Fruit fly (Drosophila melanogaster) whole organism, embryonic: ENCODE data around the gene DNAlig4.

Experiments
- CG10267 ChIP-seq: fragments of 200-800 bp; sonication (Bioruptor generic); optimal IDR thresholded peaks from 2 replicates; lab custom pipeline; 2018; ENCODE audit warnings: missing biosample characterization, mild to moderate bottlenecking, missing genetic modification characterization, moderate library complexity
- CG10979 ChIP-seq: fragments of 200-800 bp; sonication (Bioruptor generic); optimal IDR thresholded peaks from 2 replicates; lab custom pipeline; 2018; ENCODE audit warnings: missing biosample characterization, mild to moderate bottlenecking, missing genetic modification characterization, moderate library complexity
- CG11723 ChIP-seq: fragments of 200-800 bp; sonication (Bioruptor generic); optimal IDR thresholded peaks from 2 replicates; lab custom pipeline; 2017; ENCODE audit warnings: missing biosample characterization, mild to moderate bottlenecking, missing genetic modification characterization
- CG12299 ChIP-seq: fragments of 200-800 bp; sonication (Bioruptor generic); optimal IDR thresholded peaks from 2 replicates; lab custom pipeline; 2018; ENCODE audit warnings: missing biosample characterization, mild to moderate bottlenecking, missing genetic modification characterization
- CG15601 ChIP-seq: fragments of 200-800 bp; sonication (Bioruptor generic); optimal IDR thresholded peaks from 3 replicates; lab custom pipeline; 2019; ENCODE audit warnings: missing biosample characterization, mild to moderate bottlenecking, missing genetic modification characterization, moderate library complexity
- CG1647 ChIP-seq: fragments of 200-800 bp; sonication (Bioruptor generic); optimal IDR thresholded peaks from 3 replicates; lab custom pipeline; 2016; ENCODE audit warnings: missing biosample characterization, missing genetic modification characterization
- CG42726 ChIP-seq: fragments of 200-800 bp; sonication (Bioruptor generic); IDR thresholded peaks from 2 replicates; pipeline ENCODE4 v1.3.6; 2022; ENCODE audit warnings: missing biosample characterization, missing genetic modification characterization; ENCODE audit not compliant: partially characterized antibody
- Meics ChIP-seq: fragments of 200-800 bp; sonication (Bioruptor generic); optimal IDR thresholded peaks from 2 replicates; lab custom pipeline; 2017; ENCODE audit warnings: missing biosample characterization, mild to moderate bottlenecking, missing genetic modification characterization
- disco-r ChIP-seq: fragments of 200-800 bp; sonication (Bioruptor generic); optimal IDR thresholded peaks from 2 replicates; lab custom pipeline; 2016; ENCODE audit warnings: missing biosample characterization, missing genetic modification characterization
- pb ChIP-seq: fragments of 200-800 bp; sonication (Bioruptor generic); optimal IDR thresholded peaks from 3 replicates; lab custom pipeline; 2016; ENCODE audit warnings: missing biosample characterization, missing genetic modification characterization
- wek ChIP-seq: fragments of 200-800 bp; sonication (Bioruptor generic); optimal IDR thresholded peaks from 3 replicates; lab custom pipeline; 2018; ENCODE audit warnings: missing biosample characterization, mild to moderate bottlenecking, missing genetic modification characterization, moderate library complexity

- peak; percentile 43 for TF ChIP-seq CG10267 (tag; lab: Kevin White, UChicago)
- peak; percentile 44 for TF ChIP-seq CG12299 (tag; lab: Kevin White, UChicago)
- peak; percentile 4 for TF ChIP-seq CG15601 (tag; lab: Kevin White, UChicago)
- TF ChIP-seq wek (GFP tag; lab: Kevin White, UChicago): no peak
- TF ChIP-seq disco-r (GFP tag; lab: Kevin White, UChicago): peak; percentile 35
- peak; percentile 66 for TF ChIP-seq pb (GFP tag; lab: Kevin White, UChicago)
- peak; percentile 83 for TF ChIP-seq Meics (GFP tag; lab: Kevin White, UChicago)
- peak; percentile 6 for TF ChIP-seq CG11723
- TF ChIP-seq CG1647 (GFP tag; lab: Kevin White, UChicago): peak; percentile 71
- no peak for TF ChIP-seq CG42726
- TF ChIP-seq CG10979 (tag; lab: Kevin White, UChicago): peak; percentile 62
These were observed 41.1 kb downstream of the DNAlig4 start for dm6 chrX:13626579-13626894.
